Fruit fly (Drosophila melanogaster): ENCODE data around the gene CG7920.

Gene CG7920

dm6 chr3R:30022452-30023028, 7.5 kb upstream of the CG7920 start, which contains the start of the genes RpS28a and Axn (continued):
- TF ChIP-seq CG10267 (tag; optimal IDR thresholded peaks at IDR 0.05) (peak; percentile 7), CG14014 (GFP tag; IDR thresholded peaks at IDR 0.05) (no peak), amos (GFP tag; IDR thresholded peaks at IDR 0.05; ENCODE audit: partially characterized antibody) (peak; percentile 65; the same call in 1 of the 2 replicates), dm (GFP tag; optimal IDR thresholded peaks at IDR 0.05) (peak; percentile 32), phol (tag; optimal IDR thresholded peaks at IDR 0.05) (peak; percentile 37), Mes4 (GFP tag; optimal IDR thresholded peaks at IDR 0.05) (peak; percentile 27), CG6254 (GFP tag; optimal IDR thresholded peaks at IDR 0.05) (peak; percentile 86), Xbp1 (GFP tag; optimal IDR thresholded peaks at IDR 0.05) (peak; percentile 43), lilli (GFP tag; optimal IDR thresholded peaks at IDR 0.05) (peak; percentile 5), gfzf (GFP tag; optimal IDR thresholded peaks at IDR 0.05) (peak; percentile 47), CG15514 (GFP tag; optimal IDR thresholded peaks at IDR 0.05) (peak; percentile 100), B-H2 (GFP tag; optimal IDR thresholded peaks at IDR 0.05) (peak; percentile 49), CG15601 (tag; optimal IDR thresholded peaks at IDR 0.05) (peak; percentile 81), insv (GFP tag; optimal IDR thresholded peaks at IDR 0.05) (peak in 1 of 2 experiments; percentile 33), HHEX (GFP tag; optimal IDR thresholded peaks at IDR 0.05) (no peak), CG14710 (tag; optimal IDR thresholded peaks at IDR 0.05) (peak; percentile 41), tll (GFP tag; optimal IDR thresholded peaks at IDR 0.05) (peak in 1 of 2 experiments; percentile 11), ato (GFP tag; IDR thresholded peaks at IDR 0.05; ENCODE audit: partially characterized antibody) (peak; percentile 1; the same call in 1 of the 2 replicates), cg (GFP tag; optimal IDR thresholded peaks at IDR 0.05) (no peak), ind (GFP tag; optimal IDR thresholded peaks at IDR 0.05) (no peak), Dp (GFP tag; optimal IDR thresholded peaks at IDR 0.05) (peak; percentile 58), sqz (GFP tag; optimal IDR thresholded peaks at IDR 0.05) (no peak), CG12299 (tag; optimal IDR thresholded peaks at IDR 0.05) (peak; percentile 7), HmgZ (tag; optimal IDR thresholded peaks at IDR 0.05) (peak; percentile 31), CG13287 (GFP tag; IDR thresholded peaks at IDR 0.05; ENCODE audit: partially characterized antibody) (peak; percentile 57), CG4617 (GFP tag; optimal IDR thresholded peaks at IDR 0.05; ENCODE audit: borderline replicate concordance) (peak; percentile 67), CG18011 (GFP tag; optimal IDR thresholded peaks at IDR 0.05) (no peak), Opbp (GFP tag; IDR thresholded peaks at IDR 0.05; ENCODE audit: partially characterized antibody) (peak; percentile 56; the same call in 2 of the 3 replicates), CG16863 (GFP tag; optimal IDR thresholded peaks at IDR 0.05) (no peak), knrl (GFP tag; IDR thresholded peaks at IDR 0.05; ENCODE audit: partially characterized antibody) (peak; percentile 54; the same call in 2 of the 3 replicates), Hmx (GFP tag; optimal IDR thresholded peaks at IDR 0.05) (no peak), NFAT (GFP tag; IDR thresholded peaks at IDR 0.05) (peak; percentile 66), CG10979 (tag; optimal IDR thresholded peaks at IDR 0.05) (peak; percentile 99), tin (GFP tag; optimal IDR thresholded peaks at IDR 0.05) (peak; percentile 32), ttk (GFP tag; IDR thresholded peaks at IDR 0.05) (no peak), Hr78 (GFP tag; optimal IDR thresholded peaks at IDR 0.05) (peak in 1 of 2 experiments; percentile 99), CG10147 (GFP tag; optimal IDR thresholded peaks at IDR 0.05) (no peak), D (optimal IDR thresholded peaks at IDR 0.05) (peak; percentile 81), D (GFP tag; optimal IDR thresholded peaks at IDR 0.05) (no peak), prd (optimal IDR thresholded peaks at IDR 0.05) (no peak), prd (GFP tag; IDR thresholded peaks at IDR 0.05) (0 out of 3 replicates have a peak, but pooled peaks have one; percentile 28), CG6813 (GFP tag; optimal IDR thresholded peaks at IDR 0.05) (no peak), zfh2 (GFP tag; optimal IDR thresholded peaks at IDR 0.05) (no peak), wor (GFP tag; IDR thresholded peaks at IDR 0.05) (no peak), maf-S (GFP tag; optimal IDR thresholded peaks at IDR 0.05) (peak; percentile 26), trem (tag; optimal IDR thresholded peaks at IDR 0.05) (peak; percentile 99), pzg (GFP tag; optimal IDR thresholded peaks at IDR 0.05) (peak; percentile 98), CG8281 (tag; optimal IDR thresholded peaks at IDR 0.05) (no peak)
